Worm (Caenorhabditis elegans) whole organism, young adult: Measurements from ENCODE around the gene C34H4.2.

Experiments
- B0019.2 ChIP-seq: fragments of 200-800 bp; sonication (Bioruptor generic); conservative IDR thresholded peaks from 2 replicates; pipeline ENCODE4 v1.3.6; 2022; ENCODE audit warnings: missing genetic modification reagents, missing genetic modification characterization, missing compliant biosample characterization
- B0261.1 ChIP-seq: sonication (generic microtip); optimal IDR thresholded peaks from 2 replicates; lab custom pipeline; 2016; ENCODE audit warnings: mild to moderate bottlenecking, missing genetic modification characterization, moderate library complexity, missing compliant biosample characterization
- D2030.7 ChIP-seq: fragments of 200-800 bp; sonication (Bioruptor generic); IDR thresholded peaks from 2 replicates; pipeline ENCODE4 v1.3.6; 2022; ENCODE audit warnings: missing genetic modification reagents, missing genetic modification characterization, missing compliant biosample characterization
- F22D6.2 ChIP-seq: sonication (generic microtip); optimal IDR thresholded peaks from 2 replicates; lab custom pipeline; 2016; ENCODE audit warnings: mild to moderate bottlenecking, missing genetic modification characterization, missing compliant biosample characterization
- F37B4.10 ChIP-seq: fragments of 200-800 bp; sonication (Bioruptor generic); IDR thresholded peaks from 2 replicates; pipeline ENCODE4 v1.3.6; 2022; ENCODE audit warnings: missing genetic modification characterization, missing compliant biosample characterization
- F49E8.2 ChIP-seq: sonication (generic microtip); optimal IDR thresholded peaks from 3 replicates; lab custom pipeline; 2017; ENCODE audit warnings: missing genetic modification characterization, mild to moderate bottlenecking, missing compliant biosample characterization, antibody characterized with exemption, moderate library complexity; ENCODE audit not compliant: insufficient read depth
- K11D2.4 ChIP-seq: fragments of 200-800 bp; sonication (Bioruptor generic); IDR thresholded peaks from 2 replicates; pipeline ENCODE4 v1.3.6; 2022; ENCODE audit warnings: missing genetic modification reagents, missing genetic modification characterization, missing compliant biosample characterization
- K12H6.12 ChIP-seq: fragments of 200-800 bp; sonication (Bioruptor generic); optimal IDR thresholded peaks from 2 replicates; lab custom pipeline; 2018; ENCODE audit warnings: mild to moderate bottlenecking, missing genetic modification characterization, missing compliant biosample characterization
- Y53G8AR.9 ChIP-seq: fragments of 200-800 bp; sonication (Bioruptor generic); conservative IDR thresholded peaks from 2 replicates; pipeline ENCODE4 v1.3.6; 2022; ENCODE audit warnings: missing genetic modification reagents, missing genetic modification characterization, missing compliant biosample characterization
- Y95B8A.8 ChIP-seq: fragments of 200-800 bp; sonication (Bioruptor generic); IDR thresholded peaks from 2 replicates; pipeline ENCODE4 v1.3.6; 2022; ENCODE audit warnings: missing genetic modification reagents, missing genetic modification characterization, missing compliant biosample characterization
- ZK185.1 ChIP-seq: sonication (generic microtip); optimal IDR thresholded peaks from 2 replicates; lab custom pipeline; 2016; ENCODE audit warnings: mild to moderate bottlenecking, missing genetic modification characterization, missing compliant biosample characterization; ENCODE audit not compliant: poor library complexity, severe bottlenecking
- akir-1 ChIP-seq: fragments of 200-800 bp; sonication (Bioruptor generic); optimal IDR thresholded peaks from 2 replicates; lab custom pipeline; 2018; ENCODE audit warnings: mild to moderate bottlenecking, missing genetic modification characterization, moderate library complexity, missing compliant biosample characterization
- atf-7 ChIP-seq: sonication (generic microtip); optimal IDR thresholded peaks from 2 replicates; lab custom pipeline; 2017; ENCODE audit warnings: mild to moderate bottlenecking, missing genetic modification characterization, missing compliant biosample characterization
- bed-1 ChIP-seq: fragments of 200-800 bp; sonication (Bioruptor generic); IDR thresholded peaks from 2 replicates; pipeline ENCODE4 v1.3.6; 2022; ENCODE audit warnings: missing genetic modification reagents, missing genetic modification characterization, missing compliant biosample characterization
- ccch-3 ChIP-seq: fragments of 200-800 bp; sonication (Bioruptor generic); optimal IDR thresholded peaks from 2 replicates; lab custom pipeline; 2018; ENCODE audit warnings: mild to moderate bottlenecking, missing genetic modification characterization, missing compliant biosample characterization
- ceh-27 ChIP-seq: fragments of 200-800 bp; sonication (Bioruptor generic); optimal IDR thresholded peaks from 2 replicates; lab custom pipeline; 2018; ENCODE audit warnings: mild to moderate bottlenecking, missing genetic modification characterization, moderate library complexity, missing compliant biosample characterization
- ceh-40 ChIP-seq: fragments of 200-800 bp; sonication (Bioruptor generic); IDR thresholded peaks from 2 replicates; pipeline ENCODE4 v1.3.6; 2022; ENCODE audit warnings: missing genetic modification characterization, missing compliant biosample characterization
- ceh-58 ChIP-seq: fragments of 200-800 bp; sonication (Bioruptor generic); IDR thresholded peaks from 2 replicates; pipeline ENCODE4 v1.3.6; 2022; ENCODE audit warnings: missing genetic modification characterization, missing compliant biosample characterization
- ceh-79 ChIP-seq: sonication (generic microtip); optimal IDR thresholded peaks from 2 replicates; lab custom pipeline; 2017; ENCODE audit warnings: mild to moderate bottlenecking, missing genetic modification characterization, missing compliant biosample characterization
- ceh-91 ChIP-seq: fragments of 200-800 bp; sonication (Bioruptor generic); IDR thresholded peaks from 2 replicates; pipeline ENCODE4 v1.3.6; 2022; ENCODE audit warnings: missing genetic modification reagents, missing genetic modification characterization, missing compliant biosample characterization
- dpff-1 ChIP-seq: sonication (generic microtip); optimal IDR thresholded peaks from 2 replicates; lab custom pipeline; 2017; ENCODE audit warnings: mild to moderate bottlenecking, missing genetic modification characterization, missing compliant biosample characterization
- efl-1 ChIP-seq: fragments of 150-350 bp; optimal IDR thresholded peaks from 2 replicates; lab custom pipeline; 2014; ENCODE audit warnings: missing biosample characterization, missing genetic modification reagents, missing genetic modification characterization
- egl-44 ChIP-seq: fragments of 200-800 bp; sonication (Bioruptor generic); IDR thresholded peaks from 2 replicates; pipeline ENCODE4 v1.3.6; 2022; ENCODE audit warnings: missing genetic modification reagents, missing genetic modification characterization, missing compliant biosample characterization
- him-1 ChIP-seq: sonication (generic microtip); optimal IDR thresholded peaks from 2 replicates; lab custom pipeline; 2016; ENCODE audit warnings: missing genotype, missing genetic modification reagents, missing genetic modification characterization, missing compliant biosample characterization
- hmg-1.2 ChIP-seq: fragments of 200-800 bp; sonication (Bioruptor generic); IDR thresholded peaks from 2 replicates; pipeline ENCODE4 v1.3.6; 2022; ENCODE audit warnings: missing genetic modification reagents, missing genetic modification characterization, missing compliant biosample characterization
- hsf-1 ChIP-seq: fragments of 200-800 bp; sonication (Bioruptor generic); IDR thresholded peaks from 2 replicates; pipeline ENCODE4 v1.3.6; 2022; ENCODE audit warnings: missing genetic modification reagents, missing genetic modification characterization, missing compliant biosample characterization
- lin-26 ChIP-seq: fragments of 200-800 bp; sonication (Bioruptor generic); IDR thresholded peaks from 2 replicates; pipeline ENCODE4 v1.3.6; 2022; ENCODE audit warnings: missing genetic modification reagents, missing genetic modification characterization, missing compliant biosample characterization
- lin-54 ChIP-seq: fragments of 200-800 bp; sonication (Bioruptor generic); optimal IDR thresholded peaks from 2 replicates; lab custom pipeline; 2018; ENCODE audit warnings: mild to moderate bottlenecking, missing genetic modification characterization, missing compliant biosample characterization
- lsl-1 ChIP-seq: fragments of 200-800 bp; sonication (Bioruptor generic); optimal IDR thresholded peaks from 2 replicates; lab custom pipeline; 2018; ENCODE audit warnings: mild to moderate bottlenecking, missing genetic modification characterization, moderate library complexity, missing compliant biosample characterization
- madf-10 ChIP-seq: sonication (generic microtip); optimal IDR thresholded peaks from 2 replicates; lab custom pipeline; 2016; ENCODE audit warnings: mild to moderate bottlenecking, missing genetic modification characterization, missing compliant biosample characterization
- mcd-1 ChIP-seq: fragments of 200-800 bp; sonication (Bioruptor generic); IDR thresholded peaks from 2 replicates; pipeline ENCODE4 v1.3.6; 2022; ENCODE audit warnings: missing genetic modification reagents, missing genetic modification characterization, missing compliant biosample characterization
- nfya-1 ChIP-seq: sonication (generic microtip); optimal IDR thresholded peaks from 2 replicates; lab custom pipeline; 2017; ENCODE audit warnings: antibody characterized with exemption, missing compliant biosample characterization, missing genetic modification characterization, borderline replicate concordance; ENCODE audit not compliant: insufficient read depth
- nfya-2 ChIP-seq: fragments of 200-800 bp; sonication (Bioruptor generic); IDR thresholded peaks from 2 replicates; pipeline ENCODE4 v1.3.6; 2022; ENCODE audit warnings: missing genetic modification reagents, missing genetic modification characterization, missing compliant biosample characterization
- pbrm-1 ChIP-seq: fragments of 200-800 bp; sonication (Bioruptor generic); IDR thresholded peaks from 2 replicates; pipeline ENCODE4 v1.3.6; 2022; ENCODE audit warnings: missing genetic modification reagents, missing genetic modification characterization, missing compliant biosample characterization
- rec-8 ChIP-seq, 2 experiments: sonication (generic microtip); optimal IDR thresholded peaks; 2 replicates each; lab custom pipeline; 2016; ENCODE audit warnings: mild to moderate bottlenecking in 2 of 2, missing genetic modification characterization in 2 of 2, missing genetic modification reagents in 2 of 2, missing genotype in 2 of 2, missing biosample characterization in 1 of 2, missing compliant biosample characterization in 1 of 2, moderate library complexity in 1 of 2
- sdz-38 ChIP-seq: sonication (generic microtip); optimal IDR thresholded peaks from 2 replicates; lab custom pipeline; 2016; ENCODE audit warnings: missing genotype, missing genetic modification characterization, missing compliant biosample characterization
- snpc-1.1 ChIP-seq: sonication (generic microtip); optimal IDR thresholded peaks from 2 replicates; lab custom pipeline; 2017; ENCODE audit warnings: missing genetic modification characterization, mild to moderate bottlenecking, missing compliant biosample characterization, antibody characterized with exemption, moderate library complexity, missing genotype, missing genetic modification reagents; ENCODE audit not compliant: insufficient read depth
- snpc-3.4 ChIP-seq: sonication (generic microtip); optimal IDR thresholded peaks from 2 replicates; lab custom pipeline; 2017; ENCODE audit warnings: missing genetic modification characterization, mild to moderate bottlenecking, missing compliant biosample characterization, antibody characterized with exemption, moderate library complexity, missing genotype, missing genetic modification reagents
- snpc-4 ChIP-seq, 5 experiments: fragments of 150-350 bp in 1 of 5; sonication (generic microtip) in 4 of 5; optimal IDR thresholded peaks; 2 replicates each; lab custom pipeline; 2014 to 2018; ENCODE audit warnings: missing genetic modification characterization in 5 of 5, missing biosample characterization in 3 of 5, antibody characterized with exemption in 2 of 5, mild to moderate bottlenecking in 2 of 5, missing compliant biosample characterization in 2 of 5, missing genotype in 2 of 5, moderate library complexity in 2 of 5, missing genetic modification reagents in 1 of 5
- somi-1 ChIP-seq: fragments of 200-800 bp; sonication (Bioruptor generic); optimal IDR thresholded peaks from 2 replicates; lab custom pipeline; 2018; ENCODE audit warnings: mild to moderate bottlenecking, missing genetic modification characterization, missing compliant biosample characterization
- tbp1 ChIP-seq: fragments of 200-800 bp; sonication (Bioruptor generic); optimal IDR thresholded peaks from 2 replicates; lab custom pipeline; 2018; ENCODE audit warnings: mild to moderate bottlenecking, missing genetic modification characterization, missing compliant biosample characterization
- unc-130 ChIP-seq: sonication (generic microtip); optimal IDR thresholded peaks from 2 replicates; lab custom pipeline; 2016; ENCODE audit warnings: missing genetic modification reagents, missing genetic modification characterization, missing compliant biosample characterization
- zfh-2 ChIP-seq: fragments of 200-800 bp; sonication (Bioruptor generic); conservative IDR thresholded peaks from 2 replicates; pipeline ENCODE4 v1.3.6; 2022; ENCODE audit warnings: missing genetic modification reagents, missing genetic modification characterization, missing compliant biosample characterization
- ztf-18 ChIP-seq: sonication (generic microtip); optimal IDR thresholded peaks from 2 replicates; lab custom pipeline; 2016; ENCODE audit warnings: missing genotype, mild to moderate bottlenecking, missing genetic modification characterization, missing compliant biosample characterization
- ztf-28 ChIP-seq: fragments of 200-800 bp; sonication (Bioruptor generic); IDR thresholded peaks from 2 replicates; pipeline ENCODE4 v1.3.6; 2022; ENCODE audit warnings: missing genetic modification reagents, missing genetic modification characterization, missing compliant biosample characterization
- ztf-6 ChIP-seq: fragments of 200-800 bp; sonication (Bioruptor generic); IDR thresholded peaks from 2 replicates; pipeline ENCODE4 v1.3.6; 2022; ENCODE audit warnings: missing genetic modification reagents, missing genetic modification characterization, missing compliant biosample characterization

C34H4.2 gene

ce11 chrIV:1576731-1577130 is 23.2 kb downstream of the C34H4.2 start, which contains the start of gene Y41D4B.14:
TSS of gene Y41D4B.14 (plus strand) at chrIV:1577031.
- TF ChIP-seq madf-10 (tag; lab: Kevin White, UChicago), result no peak
- TF ChIP-seq nfya-2, result no peak
- no peak for TF ChIP-seq zfh-2 (GFP tag; lab: Robert Waterston, UW)
- TF ChIP-seq D2030.7 (GFP tag; lab: Robert Waterston, UW), result no peak
- TF ChIP-seq B0019.2 (GFP tag; lab: Robert Waterston, UW), result no peak
- TF ChIP-seq ztf-6 (GFP tag; lab: Robert Waterston, UW), result no peak
- no peak for TF ChIP-seq ccch-3 (GFP tag; lab: Kevin White, UChicago)
- no peak for TF ChIP-seq efl-1 (GFP tag; lab: Kevin White, UChicago)
- TF ChIP-seq ceh-27 (GFP tag; lab: Kevin White, UChicago), result no peak
- no peak for TF ChIP-seq rec-8 (tag; optimal IDR thresholded peaks at IDR 0.05; lab: Kevin White, UChicago)
- TF ChIP-seq Y95B8A.8, result no peak
- no peak for TF ChIP-seq lsl-1
- no peak for TF ChIP-seq ceh-91 (GFP tag; lab: Robert Waterston, UW)
- TF ChIP-seq F37B4.10 (GFP tag; lab: Robert Waterston, UW), result no peak
- TF ChIP-seq F22D6.2 (tag; lab: Kevin White, UChicago), result no peak

ce11 chrIV:1595802-1596201 is 42.2 kb downstream of the C34H4.2 start, which contains the start of gene npp-8:
TSS of gene npp-8 (minus strand) at chrIV:1595824.
- TF ChIP-seq egl-44 (GFP tag; lab: Robert Waterston, UW) (peak; percentile 59; the same call in 1 of the 2 replicates), K11D2.4 (GFP tag; lab: Robert Waterston, UW) (peak; percentile 69), unc-130 (peak; percentile 83), ceh-40 (GFP tag; lab: Robert Waterston, UW) (0 out of 2 replicates have a peak, but pooled peaks have one; percentile 39), F22D6.2 (tag; lab: Kevin White, UChicago) (peak; percentile 31), K12H6.12 (tag; lab: Kevin White, UChicago) (peak; percentile 72), ztf-18 (tag; lab: Kevin White, UChicago) (peak; percentile 54), pbrm-1 (GFP tag; lab: Robert Waterston, UW) (peak; percentile 86), zfh-2 (GFP tag; lab: Robert Waterston, UW) (peak; percentile 83), ZK185.1 (tag; lab: Kevin White, UChicago) (peak; percentile 90), dpff-1 (tag; lab: Kevin White, UChicago) (no peak), him-1 (tag; lab: Kevin White, UChicago) (no peak), ceh-58 (GFP tag; lab: Robert Waterston, UW) (no peak), somi-1 (GFP tag; lab: Kevin White, UChicago) (peak; percentile 14), bed-1 (GFP tag; lab: Robert Waterston, UW) (no peak), snpc-4 (GFP tag; optimal IDR thresholded peaks at IDR 0.05; lab: Kevin White, UChicago) (peak; percentile 46), snpc-4 (tag; optimal IDR thresholded peaks at IDR 0.05; lab: Kevin White, UChicago) (peak; percentile 50 to 66 (median 59)), tbp1 (GFP tag; lab: Kevin White, UChicago) (peak; percentile 70), akir-1 (GFP tag; lab: Kevin White, UChicago) (no peak), Y53G8AR.9 (peak; percentile 93), mcd-1 (GFP tag; lab: Robert Waterston, UW) (peak; percentile 90), atf-7 (tag; lab: Kevin White, UChicago) (peak; percentile 33), lin-54 (GFP tag; lab: Kevin White, UChicago) (peak; percentile 96), sdz-38 (tag; lab: Kevin White, UChicago) (no peak), hmg-1.2 (GFP tag; lab: Robert Waterston, UW) (peak; percentile 70), snpc-3.4 (tag; lab: Kevin White, UChicago) (peak; percentile 58), ceh-79 (no peak), B0261.1 (tag; lab: Kevin White, UChicago) (peak; percentile 12), F49E8.2 (peak; percentile 79), ceh-91 (GFP tag; lab: Robert Waterston, UW) (peak; percentile 84), snpc-1.1 (tag; lab: Kevin White, UChicago) (peak; percentile 38), ztf-28 (GFP tag; lab: Robert Waterston, UW) (peak; percentile 67; the same call in 1 of the 2 replicates), nfya-1 (tag; lab: Kevin White, UChicago) (no peak), hsf-1 (GFP tag; lab: Robert Waterston, UW) (peak; percentile 58), lin-26 (GFP tag; lab: Robert Waterston, UW) (peak; percentile 57; the same call in 1 of the 2 replicates)
